Fruit fly (Drosophila melanogaster) whole organism, prepupa: Measurements from ENCODE around the gene CG12951.

Experiments
- Blimp-1 ChIP-seq: fragments of 200-800 bp; sonication (Bioruptor generic); optimal IDR thresholded peaks from 3 replicates; lab custom pipeline; 2017; ENCODE audit warnings: missing biosample characterization, missing genetic modification characterization, mild to moderate bottlenecking, moderate library complexity, missing genetic modification reagents
- CG10631 ChIP-seq: fragments of 200-800 bp; sonication (Bioruptor generic); optimal IDR thresholded peaks from 2 replicates; lab custom pipeline; 2016; ENCODE audit warnings: missing biosample characterization, missing genetic modification characterization
- CG11294 ChIP-seq: fragments of 200-800 bp; sonication (Bioruptor generic); IDR thresholded peaks from 2 replicates; pipeline ENCODE4 v1.3.6; 2022; ENCODE audit warnings: missing biosample characterization, missing genetic modification characterization
- CG11762 ChIP-seq: fragments of 200-800 bp; sonication (Bioruptor generic); optimal IDR thresholded peaks from 3 replicates; lab custom pipeline; 2016; ENCODE audit warnings: missing biosample characterization, missing genetic modification characterization; ENCODE audit not compliant: insufficient read depth
- CG11902 ChIP-seq: fragments of 200-800 bp; sonication (Bioruptor generic); optimal IDR thresholded peaks from 3 replicates; lab custom pipeline; 2016; ENCODE audit warnings: missing biosample characterization, missing genetic modification characterization
- CG15336 ChIP-seq: fragments of 200-800 bp; sonication (Bioruptor generic); IDR thresholded peaks from 2 replicates; pipeline ENCODE4 v1.3.6; 2022; ENCODE audit warnings: missing biosample characterization, missing genetic modification characterization
- CG1621 ChIP-seq: fragments of 200-800 bp; sonication (Bioruptor generic); optimal IDR thresholded peaks from 3 replicates; lab custom pipeline; 2018; ENCODE audit warnings: missing biosample characterization, mild to moderate bottlenecking, missing genetic modification characterization
- CG16779 ChIP-seq: fragments of 200-800 bp; sonication (Bioruptor generic); optimal IDR thresholded peaks from 3 replicates; lab custom pipeline; 2017; ENCODE audit warnings: missing biosample characterization, mild to moderate bottlenecking, missing genetic modification characterization
- CG3032 ChIP-seq: fragments of 200-800 bp; optimal IDR thresholded peaks from 2 replicates; lab custom pipeline; 2019; ENCODE audit warnings: missing biosample characterization, mild to moderate bottlenecking, missing genetic modification characterization, moderate library complexity
- CG31627 ChIP-seq: fragments of 200-800 bp; sonication (Bioruptor generic); optimal IDR thresholded peaks from 3 replicates; lab custom pipeline; 2016; ENCODE audit warnings: missing biosample characterization, missing genetic modification characterization
- CG32006 ChIP-seq: fragments of 200-800 bp; sonication (Bioruptor generic); optimal IDR thresholded peaks from 3 replicates; lab custom pipeline; 2017; ENCODE audit warnings: missing biosample characterization, mild to moderate bottlenecking, missing genetic modification characterization
- CG34406 ChIP-seq: fragments of 200-800 bp; sonication (Bioruptor generic); optimal IDR thresholded peaks from 3 replicates; lab custom pipeline; 2016; ENCODE audit warnings: missing biosample characterization, missing genetic modification characterization
- CG4318 ChIP-seq: fragments of 200-800 bp; sonication (Bioruptor generic); optimal IDR thresholded peaks from 3 replicates; lab custom pipeline; 2017; ENCODE audit warnings: missing biosample characterization, mild to moderate bottlenecking, missing genetic modification characterization
- CG6163 ChIP-seq: fragments of 200-800 bp; sonication (Bioruptor generic); IDR thresholded peaks from 3 replicates; pipeline ENCODE4 v1.3.6; 2022; ENCODE audit warnings: missing biosample characterization, missing genetic modification characterization
- CG6276 ChIP-seq: fragments of 200-800 bp; sonication (Bioruptor generic); optimal IDR thresholded peaks from 2 replicates; lab custom pipeline; 2017; ENCODE audit warnings: missing biosample characterization, mild to moderate bottlenecking, missing genetic modification characterization
- CG6808 ChIP-seq: fragments of 200-800 bp; sonication (Bioruptor generic); optimal IDR thresholded peaks from 3 replicates; lab custom pipeline; 2017; ENCODE audit warnings: missing biosample characterization, missing genetic modification characterization, mild to moderate bottlenecking, moderate library complexity, missing genetic modification reagents
- CG8119 ChIP-seq: fragments of 200-800 bp; sonication (Bioruptor generic); IDR thresholded peaks from 3 replicates; pipeline ENCODE4 v1.3.6; 2022; ENCODE audit warnings: missing biosample characterization, missing genetic modification characterization
- CG8319 ChIP-seq: fragments of 200-800 bp; sonication (Bioruptor generic); optimal IDR thresholded peaks from 3 replicates; lab custom pipeline; 2016; ENCODE audit warnings: missing biosample characterization, missing genetic modification characterization
- CG8632 ChIP-seq: fragments of 200-800 bp; sonication (Bioruptor generic); optimal IDR thresholded peaks from 3 replicates; lab custom pipeline; 2016; ENCODE audit warnings: missing biosample characterization, missing genetic modification characterization
- CG9139 ChIP-seq: fragments of 200-800 bp; sonication (Bioruptor generic); optimal IDR thresholded peaks from 3 replicates; lab custom pipeline; 2017; ENCODE audit warnings: missing biosample characterization, mild to moderate bottlenecking, missing genetic modification characterization
- Eip75B ChIP-seq: fragments of 200-800 bp; sonication (Bioruptor generic); optimal IDR thresholded peaks from 3 replicates; lab custom pipeline; 2016; ENCODE audit warnings: missing biosample characterization, missing genetic modification characterization
- Eip93F ChIP-seq: fragments of 200-800 bp; sonication (Bioruptor generic); optimal IDR thresholded peaks from 2 replicates; lab custom pipeline; 2016; ENCODE audit warnings: missing biosample characterization, mild to moderate bottlenecking, missing genetic modification characterization
- Ets21C ChIP-seq: fragments of 200-800 bp; sonication (Bioruptor generic); optimal IDR thresholded peaks from 3 replicates; lab custom pipeline; 2016; ENCODE audit warnings: missing biosample characterization, missing genetic modification characterization
- Ets96B ChIP-seq: fragments of 200-800 bp; optimal IDR thresholded peaks from 2 replicates; lab custom pipeline; 2019; ENCODE audit warnings: missing biosample characterization, mild to moderate bottlenecking, missing genetic modification characterization, moderate library complexity
- Gug ChIP-seq: fragments of 200-800 bp; sonication (Bioruptor generic); IDR thresholded peaks from 2 replicates; pipeline ENCODE4 v1.3.6; 2022; ENCODE audit warnings: missing biosample characterization, missing genetic modification characterization
- Hr4 ChIP-seq: fragments of 200-800 bp; sonication (Bioruptor generic); optimal IDR thresholded peaks from 3 replicates; lab custom pipeline; 2016; ENCODE audit warnings: missing biosample characterization, missing genetic modification characterization
- Lpt ChIP-seq: fragments of 200-800 bp; sonication (Bioruptor generic); optimal IDR thresholded peaks from 3 replicates; lab custom pipeline; 2016; ENCODE audit warnings: missing biosample characterization, missing genetic modification characterization
- OdsH ChIP-seq: fragments of 200-800 bp; sonication (Bioruptor generic); optimal IDR thresholded peaks from 3 replicates; lab custom pipeline; 2016; ENCODE audit warnings: missing biosample characterization, missing genetic modification characterization
- Smox ChIP-seq: fragments of 200-800 bp; sonication (Bioruptor generic); optimal IDR thresholded peaks from 3 replicates; lab custom pipeline; 2016; ENCODE audit warnings: missing biosample characterization, missing genetic modification characterization
- Sox102F ChIP-seq: fragments of 200-800 bp; sonication (Bioruptor generic); optimal IDR thresholded peaks from 2 replicates; lab custom pipeline; 2016; ENCODE audit warnings: missing biosample characterization, mild to moderate bottlenecking, missing genetic modification characterization
- acj6 ChIP-seq: fragments of 200-800 bp; sonication (Bioruptor generic); optimal IDR thresholded peaks from 3 replicates; lab custom pipeline; 2016; ENCODE audit warnings: missing biosample characterization, missing genetic modification characterization
- cyc ChIP-seq: fragments of 200-800 bp; sonication (Bioruptor generic); optimal IDR thresholded peaks from 3 replicates; lab custom pipeline; 2016; ENCODE audit warnings: missing biosample characterization, missing genetic modification characterization
- dac ChIP-seq: fragments of 200-800 bp; sonication (Bioruptor generic); optimal IDR thresholded peaks from 2 replicates; lab custom pipeline; 2017; ENCODE audit warnings: missing biosample characterization, mild to moderate bottlenecking, missing genetic modification characterization
- dsx ChIP-seq: fragments of 200-800 bp; optimal IDR thresholded peaks from 3 replicates; lab custom pipeline; 2019; ENCODE audit warnings: missing biosample characterization, mild to moderate bottlenecking, missing genetic modification characterization, moderate library complexity; ENCODE audit not compliant: poor library complexity, severe bottlenecking
- eg ChIP-seq: fragments of 200-800 bp; sonication (Bioruptor generic); IDR thresholded peaks from 3 replicates; pipeline ENCODE4 v1.3.6; 2022; ENCODE audit warnings: missing biosample characterization, missing genetic modification characterization
- esn ChIP-seq: fragments of 200-800 bp; sonication (Bioruptor generic); optimal IDR thresholded peaks from 2 replicates; lab custom pipeline; 2016; ENCODE audit warnings: missing biosample characterization, mild to moderate bottlenecking, missing genetic modification characterization, moderate library complexity
- fd59A ChIP-seq: fragments of 200-800 bp; sonication (Bioruptor generic); optimal IDR thresholded peaks from 2 replicates; lab custom pipeline; 2017; ENCODE audit warnings: missing biosample characterization, mild to moderate bottlenecking, missing genetic modification characterization, missing genetic modification reagents
- fd85E ChIP-seq: fragments of 200-800 bp; sonication (Bioruptor generic); optimal IDR thresholded peaks from 3 replicates; lab custom pipeline; 2016; ENCODE audit warnings: missing biosample characterization, missing genetic modification characterization
- fkh ChIP-seq: fragments of 200-800 bp; sonication (Bioruptor generic); optimal IDR thresholded peaks from 3 replicates; lab custom pipeline; 2017; ENCODE audit warnings: missing biosample characterization, mild to moderate bottlenecking, missing genetic modification characterization, moderate library complexity
- net ChIP-seq: fragments of 200-800 bp; sonication (Bioruptor generic); optimal IDR thresholded peaks from 3 replicates; lab custom pipeline; 2016; ENCODE audit warnings: missing biosample characterization, missing genetic modification characterization
- pdm3 ChIP-seq: fragments of 200-800 bp; sonication (Bioruptor generic); optimal IDR thresholded peaks from 3 replicates; lab custom pipeline; 2016; ENCODE audit warnings: missing biosample characterization, missing genetic modification characterization
- spab ChIP-seq: fragments of 200-800 bp; sonication (Bioruptor generic); optimal IDR thresholded peaks from 2 replicates; lab custom pipeline; 2017; ENCODE audit warnings: missing biosample characterization, mild to moderate bottlenecking, missing genetic modification characterization, missing genetic modification reagents
- svp ChIP-seq: fragments of 200-800 bp; sonication (Bioruptor generic); peaks from one replicate; lab custom pipeline; 2016; ENCODE audit warnings: missing biosample characterization, missing genetic modification characterization
- vri ChIP-seq: fragments of 200-800 bp; sonication (Bioruptor generic); optimal IDR thresholded peaks from 3 replicates; lab custom pipeline; 2016; ENCODE audit warnings: missing biosample characterization, mild to moderate bottlenecking, missing genetic modification characterization

CG12951 gene

dm6 chr3R:9341189-9342012, 11.3 kb upstream of the CG12951 start (continued):
- TF ChIP-seq fkh (GFP tag; lab: Kevin White, UChicago) = peak; percentile 56
- peak; percentile 89 for TF ChIP-seq esn (GFP tag; lab: Kevin White, UChicago)
- TF ChIP-seq Eip93F (GFP tag; lab: Kevin White, UChicago) = peak; percentile 94
- peak; percentile 62 for TF ChIP-seq Lpt (GFP tag; lab: Kevin White, UChicago)
- TF ChIP-seq Eip75B (GFP tag; lab: Kevin White, UChicago) = peak; percentile 82
- peak; percentile 53; the same call in 1 of the 2 replicates for TF ChIP-seq Gug (GFP tag; lab: Robert Waterston, UW)
- peak; percentile 67 for TF ChIP-seq CG1621
- peak; percentile 70 for TF ChIP-seq CG4318 (GFP tag; lab: Kevin White, UChicago)
- TF ChIP-seq CG6808 (GFP tag; lab: Kevin White, UChicago) = peak; percentile 84
- peak; percentile 30 for TF ChIP-seq CG8319 (GFP tag; lab: Kevin White, UChicago)
- peak; percentile 81 for TF ChIP-seq acj6 (GFP tag; lab: Kevin White, UChicago)
- peak; percentile 72 for TF ChIP-seq CG10631
- TF ChIP-seq fd59A (GFP tag; lab: Kevin White, UChicago) = peak; percentile 67
- peak; percentile 75 for TF ChIP-seq Blimp-1 (GFP tag; lab: Kevin White, UChicago)
- peak; percentile 45 for TF ChIP-seq CG16779
- peak; percentile 24 for TF ChIP-seq fd85E
- peak; percentile 82 for TF ChIP-seq pdm3 (GFP tag; lab: Kevin White, UChicago)
- peak; percentile 8; the same call in 1 of the 2 replicates for TF ChIP-seq CG11294
- peak; percentile 64; the same call in 2 of the 3 replicates for TF ChIP-seq CG6163 (GFP tag; lab: Robert Waterston, UW)
- TF ChIP-seq, all 60 proteins: peak for 58

- TF ChIP-seq fd85E (no peak), Lpt (GFP tag; lab: Kevin White, UChicago) (peak; percentile 73), Ets96B (tag; lab: Kevin White, UChicago) (peak; percentile 80), Smox (GFP tag; lab: Kevin White, UChicago) (peak; percentile 82), CG11902 (GFP tag; lab: Kevin White, UChicago) (peak; percentile 69), CG3032 (tag; lab: Kevin White, UChicago) (peak; percentile 83), CG8632 (peak; percentile 86), CG34406 (GFP tag; lab: Kevin White, UChicago) (peak; percentile 89), CG6276 (GFP tag; lab: Kevin White, UChicago) (peak; percentile 85), CG4318 (GFP tag; lab: Kevin White, UChicago) (peak; percentile 85), OdsH (peak; percentile 90), CG11762 (GFP tag; lab: Kevin White, UChicago) (peak; percentile 83), Gug (GFP tag; lab: Robert Waterston, UW) (peak; percentile 60), CG6808 (GFP tag; lab: Kevin White, UChicago) (peak; percentile 81), CG31627 (GFP tag; lab: Kevin White, UChicago) (peak; percentile 77), CG32006 (GFP tag; lab: Kevin White, UChicago) (peak; percentile 94), Hr4 (peak; percentile 77), dac (GFP tag; lab: Kevin White, UChicago) (peak; percentile 72), CG15336 (GFP tag; lab: Robert Waterston, UW) (peak; percentile 72), Sox102F (GFP tag; lab: Kevin White, UChicago) (peak; percentile 81), CG9139 (GFP tag; lab: Kevin White, UChicago) (peak; percentile 79), dsx (GFP tag; lab: Kevin White, UChicago) (peak; percentile 93), Eip93F (GFP tag; lab: Kevin White, UChicago) (peak; percentile 66), CG1621 (peak; percentile 74), CG8119 (GFP tag; lab: Robert Waterston, UW) (peak; percentile 79), CG11294 (peak; percentile 72), pdm3 (GFP tag; lab: Kevin White, UChicago) (peak; percentile 79), CG6163 (GFP tag; lab: Robert Waterston, UW) (peak; percentile 65; the same call in 2 of the 3 replicates), net (GFP tag; lab: Kevin White, UChicago) (peak; percentile 87), spab (GFP tag; lab: Kevin White, UChicago) (peak; percentile 81), cyc (GFP tag; lab: Kevin White, UChicago) (peak; percentile 66), esn (GFP tag; lab: Kevin White, UChicago) (peak; percentile 86), vri (peak; percentile 49), Ets21C (peak; percentile 68), eg (peak; percentile 71; the same call in 2 of the 3 replicates), svp (GFP tag; lab: Kevin White, UChicago) (peak; percentile 71), acj6 (GFP tag; lab: Kevin White, UChicago) (peak; percentile 87)
Observed at dm6 chr3R:9340425-9341188, 10.5 kb upstream of the CG12951 start.
